Fruit fly (Drosophila melanogaster) whole organism, adult: Measurements from ENCODE around the gene CG3184.

Experiments used
- CG11617 ChIP-seq: fragments of 200-800 bp; sonication (Bioruptor generic); optimal IDR thresholded peaks from 2 replicates; lab custom pipeline; 2017; ENCODE audit warnings: mild to moderate bottlenecking, missing biosample characterization, missing genetic modification reagents, missing genetic modification characterization
- CG1620 ChIP-seq: fragments of 200-800 bp; sonication (Bioruptor generic); optimal IDR thresholded peaks from 2 replicates; lab custom pipeline; 2016; ENCODE audit warnings: missing biosample characterization, missing genetic modification characterization
- cnc ChIP-seq, 2 experiments: fragments of >200 bp; optimal IDR thresholded peaks; 2 replicates each; lab custom pipeline; 2017

- TF ChIP-seq CG11617 (GFP tag; lab: Kevin White, UChicago): no peak
- no peak for TF ChIP-seq cnc (optimal IDR thresholded peaks at IDR 0.05; lab: Kevin White, UChicago)
- no peak for TF ChIP-seq CG1620 (GFP tag; lab: Kevin White, UChicago)
Observed at dm6 chrX:6728597-6729158, 40.1 kb upstream of the CG3184 start.
